Fruit fly (Drosophila melanogaster) whole organism, embryonic: ENCODE data around the gene CG13894.

Experiments
- Abd-B ChIP-seq: fragments of 200-800 bp; sonication (Bioruptor generic); optimal IDR thresholded peaks from 2 replicates; lab custom pipeline; 2018; ENCODE audit warnings: missing biosample characterization, mild to moderate bottlenecking, missing genetic modification characterization, moderate library complexity
- B-H1 ChIP-seq: fragments of 200-800 bp; sonication (Bioruptor generic); IDR thresholded peaks from 3 replicates; pipeline ENCODE4 v1.3.6; 2022; ENCODE audit warnings: missing biosample characterization, missing genetic modification characterization
- Bdp1 ChIP-seq: fragments of 200-800 bp; sonication (Bioruptor generic); optimal IDR thresholded peaks from 3 replicates; lab custom pipeline; 2016; ENCODE audit warnings: missing biosample characterization, missing genetic modification characterization
- Bgb ChIP-seq: fragments of 200-800 bp; sonication (Bioruptor generic); IDR thresholded peaks from 2 replicates; pipeline ENCODE4 v1.3.6; 2022; ENCODE audit warnings: missing biosample characterization, missing genetic modification characterization; ENCODE audit not compliant: partially characterized antibody
- CG12744 ChIP-seq: fragments of 200-800 bp; sonication (Bioruptor generic); optimal IDR thresholded peaks from 2 replicates; lab custom pipeline; 2016; ENCODE audit warnings: missing biosample characterization, missing genetic modification characterization
- CG12942 ChIP-seq: fragments of 200-800 bp; sonication (Bioruptor generic); optimal IDR thresholded peaks from 3 replicates; lab custom pipeline; 2016; ENCODE audit warnings: missing biosample characterization, missing genetic modification characterization
- CG13296 ChIP-seq: fragments of 200-800 bp; sonication (Bioruptor generic); optimal IDR thresholded peaks from 3 replicates; lab custom pipeline; 2018; ENCODE audit warnings: missing biosample characterization, mild to moderate bottlenecking, missing genetic modification characterization
- CG13624 ChIP-seq: fragments of 200-800 bp; sonication (Bioruptor generic); optimal IDR thresholded peaks from 2 replicates; lab custom pipeline; 2016; ENCODE audit warnings: missing biosample characterization, missing genetic modification characterization
- CG15696 ChIP-seq: fragments of 200-800 bp; sonication (Bioruptor generic); optimal IDR thresholded peaks from 2 replicates; lab custom pipeline; 2019; ENCODE audit warnings: missing biosample characterization, mild to moderate bottlenecking, missing genetic modification characterization, moderate library complexity
- CG16779 ChIP-seq: fragments of 200-800 bp; sonication (Bioruptor generic); IDR thresholded peaks from 2 replicates; pipeline ENCODE4 v1.3.6; 2022; ENCODE audit warnings: missing biosample characterization, missing genetic modification characterization
- CG17361 ChIP-seq: fragments of 200-800 bp; sonication (Bioruptor generic); IDR thresholded peaks from 3 replicates; pipeline ENCODE4 v1.3.6; 2022; ENCODE audit warnings: missing biosample characterization, missing genetic modification characterization
- CG4360 ChIP-seq: fragments of 200-800 bp; sonication (Bioruptor generic); IDR thresholded peaks from 2 replicates; pipeline ENCODE4 v1.3.6; 2022; ENCODE audit warnings: missing biosample characterization, missing genetic modification characterization
- CG4617 ChIP-seq: fragments of 200-800 bp; sonication (Bioruptor generic); optimal IDR thresholded peaks from 3 replicates; lab custom pipeline; 2016; ENCODE audit warnings: missing biosample characterization, missing genetic modification characterization, borderline replicate concordance
- CG5953 ChIP-seq: fragments of 200-800 bp; sonication (Bioruptor generic); IDR thresholded peaks from 2 replicates; pipeline ENCODE4 v1.3.6; 2022; ENCODE audit warnings: missing biosample characterization, missing genetic modification characterization
- CG6254 ChIP-seq: fragments of 200-800 bp; sonication (Bioruptor generic); optimal IDR thresholded peaks from 3 replicates; lab custom pipeline; 2017; ENCODE audit warnings: mild to moderate bottlenecking, missing biosample characterization, missing genetic modification reagents, missing genetic modification characterization
- CG7372 ChIP-seq: fragments of 200-800 bp; sonication (Bioruptor generic); IDR thresholded peaks from 2 replicates; pipeline ENCODE4 v1.3.6; 2022; ENCODE audit warnings: missing biosample characterization, missing genetic modification characterization
- CG8924 ChIP-seq: fragments of 200-800 bp; optimal IDR thresholded peaks from 3 replicates; lab custom pipeline; 2019; ENCODE audit warnings: missing biosample characterization, mild to moderate bottlenecking, missing genetic modification characterization, moderate library complexity
- CG8944 ChIP-seq: fragments of 200-800 bp; sonication (Bioruptor generic); optimal IDR thresholded peaks from 3 replicates; lab custom pipeline; 2016; ENCODE audit warnings: missing biosample characterization, missing genetic modification characterization
- CkIIα-i1 ChIP-seq: fragments of 200-800 bp; sonication (Bioruptor generic); IDR thresholded peaks from 2 replicates; pipeline ENCODE4 v1.3.6; 2022; ENCODE audit warnings: missing biosample characterization, missing genetic modification characterization
- H15 ChIP-seq: fragments of 200-800 bp; sonication (Bioruptor generic); IDR thresholded peaks from 3 replicates; pipeline ENCODE4 v1.3.6; 2022; ENCODE audit warnings: missing biosample characterization, missing genetic modification characterization
- Hmx ChIP-seq: fragments of 200-800 bp; sonication (Bioruptor generic); optimal IDR thresholded peaks from 2 replicates; lab custom pipeline; 2016; ENCODE audit warnings: missing biosample characterization, missing genetic modification characterization
- NK7.1 ChIP-seq: fragments of 200-800 bp; sonication (Bioruptor generic); optimal IDR thresholded peaks from 3 replicates; lab custom pipeline; 2016; ENCODE audit warnings: missing biosample characterization, missing genetic modification characterization
- Nf-YC ChIP-seq: fragments of 200-800 bp; optimal IDR thresholded peaks from 3 replicates; lab custom pipeline; 2019; ENCODE audit warnings: missing biosample characterization, mild to moderate bottlenecking, missing genetic modification characterization, moderate library complexity
- Pdp1 ChIP-seq, 2 experiments: fragments of 200-800 bp; sonication (Bioruptor generic); optimal IDR thresholded peaks; 3 replicates each; lab custom pipeline; 2016; ENCODE audit warnings: missing biosample characterization in 2 of 2, missing genetic modification characterization in 2 of 2, mild to moderate bottlenecking in 1 of 2, moderate library complexity in 1 of 2
- Side ChIP-seq: fragments of 200-800 bp; sonication (Bioruptor generic); optimal IDR thresholded peaks from 2 replicates; lab custom pipeline; 2016; ENCODE audit warnings: missing biosample characterization, missing genetic modification characterization
- Sry-δ ChIP-seq: fragments of 200-800 bp; sonication (Bioruptor generic); optimal IDR thresholded peaks from 2 replicates; lab custom pipeline; 2016; ENCODE audit warnings: missing biosample characterization, missing genetic modification characterization
- Trl ChIP-seq, 3 experiments: fragments of >200 bp in 2 of 3; fragments of 200-800 bp in 1 of 3; sonication (Bioruptor generic) in 1 of 3; optimal IDR thresholded peaks; 2 replicates in 1 of 3; 3 replicates in 2 of 3; lab custom pipeline; 2016 to 2017; ENCODE audit warnings: missing biosample characterization in 1 of 3, missing genetic modification characterization in 1 of 3
- ap ChIP-seq: fragments of 200-800 bp; sonication (Bioruptor generic); IDR thresholded peaks from 2 replicates; pipeline ENCODE4 v1.3.6; 2022; ENCODE audit warnings: missing biosample characterization, missing genetic modification characterization
- ato ChIP-seq: fragments of 200-800 bp; sonication (Bioruptor generic); IDR thresholded peaks from 2 replicates; pipeline ENCODE4 v1.3.6; 2022; ENCODE audit warnings: missing biosample characterization, missing genetic modification characterization; ENCODE audit not compliant: partially characterized antibody
- chif ChIP-seq, 2 experiments: fragments of 200-800 bp; sonication (Bioruptor generic); optimal IDR thresholded peaks; 3 replicates each; lab custom pipeline; 2016; ENCODE audit warnings: missing biosample characterization in 2 of 2, missing genetic modification characterization in 2 of 2
- chn ChIP-seq: fragments of 200-800 bp; sonication (Bioruptor generic); optimal IDR thresholded peaks from 2 replicates; lab custom pipeline; 2016; ENCODE audit warnings: missing biosample characterization, missing genetic modification characterization
- en ChIP-seq: fragments of 200-800 bp; sonication (Bioruptor generic); optimal IDR thresholded peaks from 2 replicates; lab custom pipeline; 2016; ENCODE audit warnings: missing biosample characterization, missing genetic modification characterization
- fd64A ChIP-seq: fragments of 200-800 bp; sonication (Bioruptor generic); optimal IDR thresholded peaks from 3 replicates; lab custom pipeline; 2018; ENCODE audit warnings: missing biosample characterization, mild to moderate bottlenecking, missing genetic modification characterization
- ftz-f1 ChIP-seq: fragments of 200-800 bp; sonication (Bioruptor generic); optimal IDR thresholded peaks from 2 replicates; lab custom pipeline; 2016; ENCODE audit warnings: missing biosample characterization, missing genetic modification characterization
- fu2 ChIP-seq: fragments of 200-800 bp; sonication (Bioruptor generic); optimal IDR thresholded peaks from 2 replicates; lab custom pipeline; 2016; ENCODE audit warnings: missing biosample characterization, missing genetic modification characterization
- gem ChIP-seq: fragments of 200-800 bp; sonication (Bioruptor generic); optimal IDR thresholded peaks from 2 replicates; lab custom pipeline; 2019; ENCODE audit warnings: missing biosample characterization, mild to moderate bottlenecking, missing genetic modification characterization, moderate library complexity
- gfzf ChIP-seq: fragments of 200-800 bp; sonication (Bioruptor generic); optimal IDR thresholded peaks from 2 replicates; lab custom pipeline; 2016; ENCODE audit warnings: missing biosample characterization, mild to moderate bottlenecking, missing genetic modification characterization, moderate library complexity
- h ChIP-seq: fragments of >200 bp; optimal IDR thresholded peaks from 2 replicates; lab custom pipeline; 2017
- hb ChIP-seq: fragments of 200-800 bp; sonication (Bioruptor generic); IDR thresholded peaks from 3 replicates; pipeline ENCODE4 v1.3.6; 2022; ENCODE audit warnings: missing biosample characterization, missing genetic modification characterization; ENCODE audit not compliant: partially characterized antibody
- hkb ChIP-seq, 2 experiments: fragments of 200-800 bp in 1 of 2; fragments of >200 bp in 1 of 2; sonication (Bioruptor generic) in 1 of 2; IDR thresholded peaks in 1 of 2; optimal IDR thresholded peaks in 1 of 2; 2 replicates each; pipeline versions ENCODE4 v1.3.6 to Lab custom; 2017 to 2022; ENCODE audit warnings: missing biosample characterization in 1 of 2, missing genetic modification characterization in 1 of 2
- insv ChIP-seq, 2 experiments: fragments of 200-800 bp; sonication (Bioruptor generic); optimal IDR thresholded peaks; 3 replicates each; lab custom pipeline; 2016 to 2018; ENCODE audit warnings: missing biosample characterization in 2 of 2, missing genetic modification characterization in 2 of 2
- kay ChIP-seq: fragments of 200-800 bp; sonication (Bioruptor generic); optimal IDR thresholded peaks from 2 replicates; lab custom pipeline; 2016; ENCODE audit warnings: missing biosample characterization, missing genetic modification characterization
- lbe ChIP-seq: fragments of 200-800 bp; sonication (Bioruptor generic); optimal IDR thresholded peaks from 2 replicates; lab custom pipeline; 2016; ENCODE audit warnings: missing biosample characterization, mild to moderate bottlenecking, missing genetic modification characterization
- onecut ChIP-seq: fragments of 200-800 bp; sonication (Bioruptor generic); IDR thresholded peaks from 2 replicates; pipeline ENCODE4 v1.3.6; 2022; ENCODE audit warnings: missing biosample characterization, missing genetic modification characterization
- pita ChIP-seq: fragments of 200-800 bp; sonication (Bioruptor generic); optimal IDR thresholded peaks from 2 replicates; lab custom pipeline; 2017; ENCODE audit warnings: missing biosample characterization, mild to moderate bottlenecking, missing genetic modification characterization
- prd ChIP-seq, 3 experiments: fragments of >200 bp in 2 of 3; fragments of 200-800 bp in 1 of 3; sonication (Bioruptor generic) in 1 of 3; optimal IDR thresholded peaks in 2 of 3; IDR thresholded peaks in 1 of 3; 2 replicates in 2 of 3; 3 replicates in 1 of 3; pipeline versions ENCODE4 v1.3.6 to Lab custom; 2017 to 2022; ENCODE audit warnings: missing biosample characterization in 1 of 3, missing genetic modification characterization in 1 of 3
- row ChIP-seq: fragments of 200-800 bp; sonication (Bioruptor generic); IDR thresholded peaks from 3 replicates; pipeline ENCODE4 v1.3.6; 2022; ENCODE audit warnings: missing biosample characterization, missing genetic modification characterization
- z ChIP-seq: fragments of 200-800 bp; sonication (Bioruptor generic); IDR thresholded peaks from 3 replicates; pipeline ENCODE4 v1.3.6; 2022; ENCODE audit warnings: missing biosample characterization, missing genetic modification characterization
- zfh1 ChIP-seq: fragments of 200-800 bp; sonication (Bioruptor generic); IDR thresholded peaks from 3 replicates; pipeline ENCODE4 v1.3.6; 2022; ENCODE audit warnings: missing biosample characterization, missing genetic modification characterization

Gene CG13894

DNA sequence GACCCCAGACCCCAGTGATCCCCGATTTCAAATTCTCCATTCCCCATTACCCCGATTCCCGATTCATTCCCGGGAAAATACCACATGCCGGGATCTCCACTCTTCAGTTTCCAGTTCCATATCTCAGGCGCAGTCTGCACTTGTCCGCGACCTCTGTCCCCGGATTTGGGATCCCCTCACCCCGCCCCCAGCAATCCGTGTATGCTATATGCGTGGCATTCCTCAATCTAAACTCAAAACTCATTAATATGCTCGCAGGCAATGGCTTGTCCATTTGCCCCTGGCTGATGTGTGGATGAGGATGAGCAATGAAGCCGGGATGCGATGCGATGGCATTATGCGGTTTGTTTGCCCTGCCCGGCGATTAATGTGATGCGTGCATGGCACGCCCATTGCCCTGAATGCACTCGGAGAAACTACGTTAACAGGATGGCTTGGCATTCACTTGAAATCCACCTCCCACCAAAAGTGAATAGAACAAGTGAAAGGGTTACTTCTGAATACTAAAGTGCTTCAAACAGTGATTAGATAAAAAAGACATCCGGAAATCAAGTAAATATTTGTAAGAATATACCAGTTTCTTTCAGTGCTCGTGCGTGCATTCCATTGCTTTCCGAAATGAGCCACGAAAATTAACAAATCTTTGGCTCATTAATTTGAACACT lies 26.7 kb upstream of the CG13894 start (continued):
- TF ChIP-seq CG12744 (peak; percentile 64), Side (GFP tag; lab: Kevin White, UChicago) (peak; percentile 69), z (GFP tag; lab: Robert Waterston, UW) (peak; percentile 61; the same call in 2 of the 3 replicates), CG4617 (GFP tag; lab: Kevin White, UChicago) (peak; percentile 50), CG4360 (0 out of 2 replicates have a peak, but pooled peaks have one; percentile 52), CG16779 (no peak), CG5953 (no peak), hkb (optimal IDR thresholded peaks at IDR 0.05; lab: Kevin White, UChicago) (no peak), hkb (GFP tag; IDR thresholded peaks at IDR 0.05; lab: Robert Waterston, UW) (peak; percentile 80), NK7.1 (GFP tag; lab: Kevin White, UChicago) (peak; percentile 40), CG15696 (tag; lab: Kevin White, UChicago) (peak; percentile 94), lbe (peak; percentile 72), CG8944 (peak; percentile 86), CG7372 (GFP tag; lab: Robert Waterston, UW) (no peak), hb (GFP tag; lab: Robert Waterston, UW) (no peak), CG17361 (GFP tag; lab: Robert Waterston, UW) (peak; percentile 82), zfh1 (peak; percentile 98), Abd-B (GFP tag; lab: Kevin White, UChicago) (peak; percentile 66), Bgb (GFP tag; lab: Robert Waterston, UW) (no peak), CG12942 (GFP tag; lab: Kevin White, UChicago) (peak; percentile 67), prd (optimal IDR thresholded peaks at IDR 0.05; lab: Kevin White, UChicago) (no peak), prd (GFP tag; IDR thresholded peaks at IDR 0.05; lab: Robert Waterston, UW) (peak; percentile 94), Hmx (no peak), ftz-f1 (GFP tag; lab: Kevin White, UChicago) (no peak), gem (tag; lab: Kevin White, UChicago) (peak; percentile 91), fu2 (GFP tag; lab: Kevin White, UChicago) (no peak), row (GFP tag; lab: Robert Waterston, UW) (peak; percentile 84), insv (GFP tag; optimal IDR thresholded peaks at IDR 0.05; lab: Kevin White, UChicago) (no peak), CkIIα-i1 (no peak), CG6254 (GFP tag; lab: Kevin White, UChicago) (peak; percentile 65), B-H1 (GFP tag; lab: Robert Waterston, UW) (0 out of 3 replicates have a peak, but pooled peaks have one; percentile 29), CG8924 (tag; lab: Kevin White, UChicago) (peak; percentile 83), H15 (peak; percentile 71), en (GFP tag; lab: Kevin White, UChicago) (peak; percentile 72), onecut (GFP tag; lab: Robert Waterston, UW) (peak; percentile 72), Sry-δ (GFP tag; lab: Kevin White, UChicago) (peak; percentile 33), ato (GFP tag; lab: Robert Waterston, UW) (no peak), chif (GFP tag; optimal IDR thresholded peaks at IDR 0.05; lab: Kevin White, UChicago) (peak; percentile 84 to 96), fd64A (GFP tag; lab: Kevin White, UChicago) (peak; percentile 16), pita (no peak), Nf-YC (tag; lab: Kevin White, UChicago) (no peak), ap (GFP tag; lab: Robert Waterston, UW) (peak; percentile 71), chn (GFP tag; lab: Kevin White, UChicago) (peak; percentile 94), h (lab: Kevin White, UChicago) (no peak), CG13624 (GFP tag; lab: Kevin White, UChicago) (no peak), Trl (optimal IDR thresholded peaks at IDR 0.05; lab: Kevin White, UChicago) (no peak), Trl (GFP tag; optimal IDR thresholded peaks at IDR 0.05; lab: Kevin White, UChicago) (peak; percentile 83), gfzf (GFP tag; lab: Kevin White, UChicago) (no peak), Pdp1 (GFP tag; optimal IDR thresholded peaks at IDR 0.05; lab: Kevin White, UChicago) (peak; percentile 78 to 82), CG13296 (GFP tag; lab: Kevin White, UChicago) (no peak), kay (GFP tag; lab: Kevin White, UChicago) (peak; percentile 8), Bdp1 (GFP tag; lab: Kevin White, UChicago) (peak; percentile 43)
